Worm (Caenorhabditis elegans) whole organism, young adult: ENCODE results near the gene F15E6.5.

ENCODE experiments used
- B0261.1 ChIP-seq: sonication (generic microtip); optimal IDR thresholded peaks from 2 replicates; lab custom pipeline; 2016; ENCODE audit warnings: mild to moderate bottlenecking, missing genetic modification characterization, moderate library complexity, missing compliant biosample characterization
- Y53G8AR.9 ChIP-seq: fragments of 200-800 bp; sonication (Bioruptor generic); conservative IDR thresholded peaks from 2 replicates; pipeline ENCODE4 v1.3.6; 2022; ENCODE audit warnings: missing genetic modification reagents, missing genetic modification characterization, missing compliant biosample characterization
- dpl-1 ChIP-seq: fragments of 150-350 bp; optimal IDR thresholded peaks from 2 replicates; lab custom pipeline; 2014; ENCODE audit warnings: missing biosample characterization, missing genetic modification reagents, missing genetic modification characterization
- lag-1 ChIP-seq: fragments of 200-800 bp; sonication (Bioruptor generic); IDR thresholded peaks from 2 replicates; pipeline ENCODE4 v1.3.6; 2022; ENCODE audit warnings: missing genetic modification reagents, missing genetic modification characterization, missing compliant biosample characterization
- lin-40 ChIP-seq: sonication (generic microtip); optimal IDR thresholded peaks from 2 replicates; lab custom pipeline; 2016; ENCODE audit warnings: missing genetic modification characterization, mild to moderate bottlenecking, missing compliant biosample characterization, missing genotype, missing genetic modification reagents
- madf-8 ChIP-seq: fragments of 200-800 bp; sonication (Bioruptor generic); conservative IDR thresholded peaks from 2 replicates; pipeline ENCODE4 v1.3.6; 2022; ENCODE audit warnings: missing genetic modification reagents, missing genetic modification characterization, missing compliant biosample characterization
- mel-28 ChIP-seq: sonication (generic microtip); optimal IDR thresholded peaks from 2 replicates; lab custom pipeline; 2016; ENCODE audit warnings: borderline replicate concordance, mild to moderate bottlenecking, missing genetic modification characterization, missing compliant biosample characterization
- nfya-1 ChIP-seq: sonication (generic microtip); optimal IDR thresholded peaks from 2 replicates; lab custom pipeline; 2017; ENCODE audit warnings: antibody characterized with exemption, missing compliant biosample characterization, missing genetic modification characterization, borderline replicate concordance; ENCODE audit not compliant: insufficient read depth
- snpc-3.4 ChIP-seq: sonication (generic microtip); optimal IDR thresholded peaks from 2 replicates; lab custom pipeline; 2017; ENCODE audit warnings: missing genetic modification characterization, mild to moderate bottlenecking, missing compliant biosample characterization, antibody characterized with exemption, moderate library complexity, missing genotype, missing genetic modification reagents
- unc-130 ChIP-seq: sonication (generic microtip); optimal IDR thresholded peaks from 2 replicates; lab custom pipeline; 2016; ENCODE audit warnings: missing genetic modification reagents, missing genetic modification characterization, missing compliant biosample characterization
- unc-62 ChIP-seq: fragments of 150-350 bp; optimal IDR thresholded peaks from 2 replicates; lab custom pipeline; 2014; ENCODE audit warnings: missing biosample characterization, missing genetic modification reagents, missing genetic modification characterization

ce11 chrIV:4298983-4299382 is 9.6 kb downstream of the F15E6.5 start, which contains the start of gene F15E6.9:
- TF ChIP-seq B0261.1 (no peak), lag-1 (GFP tag; lab: Robert Waterston, UW) (no peak), unc-62 (GFP tag; lab: Kevin White, UChicago) (no peak), unc-130 (no peak), nfya-1 (no peak), madf-8 (GFP tag; lab: Robert Waterston, UW) (no peak), dpl-1 (GFP tag; lab: Kevin White, UChicago) (no peak), lin-40 (no peak), snpc-3.4 (tag; lab: Kevin White, UChicago) (no peak), mel-28 (tag; lab: Kevin White, UChicago) (no peak), Y53G8AR.9 (GFP tag; lab: Robert Waterston, UW) (no peak)
